Worm (Caenorhabditis elegans): ENCODE results near the gene K07D4.9.

The K07D4.9 gene

DNA sequence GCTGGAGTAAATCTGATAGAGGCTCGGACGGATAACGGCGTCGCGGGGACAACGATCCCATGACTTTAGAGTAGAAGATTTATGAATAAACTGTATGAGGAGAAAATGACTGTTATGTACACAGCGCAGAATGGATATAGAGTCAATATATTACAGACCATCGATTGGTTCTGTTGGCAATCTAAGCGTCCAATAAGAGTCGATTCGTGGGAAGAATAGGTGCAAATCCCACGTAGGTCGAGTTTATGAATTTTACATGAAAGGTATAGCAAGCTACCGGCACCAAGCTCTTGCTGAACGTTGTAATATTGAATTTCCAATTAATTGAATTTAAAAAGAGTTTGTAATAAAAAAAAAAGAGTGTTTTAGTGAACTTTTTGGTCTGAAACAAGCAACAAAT lies 35.6 kb downstream of the K07D4.9 start, which contains the start of gene fbxb-118:
TSS of gene fbxb-118 (minus strand) at position 101 of the 400 bp plus-strand sequence.
- TF ChIP-seq ztf-6 (GFP tag; IDR thresholded peaks at IDR 0.05) (no peak), B0261.1 (tag; optimal IDR thresholded peaks at IDR 0.05) (no peak), egl-44 (GFP tag; IDR thresholded peaks at IDR 0.05) (no peak), zim-3 (tag; optimal IDR thresholded peaks at IDR 0.05) (no peak), cebp-2 (GFP tag; IDR thresholded peaks at IDR 0.05) (no peak), Y53F4B.3 (GFP tag; IDR thresholded peaks at IDR 0.05) (no peak), hlh-26 (GFP tag; conservative IDR thresholded peaks at IDR 0.05) (no peak), ceh-100 (GFP tag; IDR thresholded peaks at IDR 0.05) (no peak), athp-1 (tag; optimal IDR thresholded peaks at IDR 0.05) (no peak), nhr-90 (tag; optimal IDR thresholded peaks at IDR 0.05) (no peak), snpc-3.4 (tag; optimal IDR thresholded peaks at IDR 0.05) (no peak), F57A8.1 (GFP tag; optimal IDR thresholded peaks at IDR 0.05) (no peak), ceh-79 (tag; optimal IDR thresholded peaks at IDR 0.05) (no peak), D2030.7 (GFP tag; IDR thresholded peaks at IDR 0.05) (no peak), nhr-80 (tag; optimal IDR thresholded peaks at IDR 0.05) (no peak), efl-1 (GFP tag; optimal IDR thresholded peaks at IDR 0.05) (no peak), repo-1 (tag; optimal IDR thresholded peaks at IDR 0.05) (no peak), lsl-1 (GFP tag; optimal IDR thresholded peaks at IDR 0.05) (no peak), mes-4 (tag; optimal IDR thresholded peaks at IDR 0.05) (no peak), F52B5.7 (tag; optimal IDR thresholded peaks at IDR 0.05) (no peak)

- no peak for TF ChIP-seq ceh-40 (GFP tag; IDR thresholded peaks at IDR 0.05)
- TF ChIP-seq egrh-3 (GFP tag; IDR thresholded peaks at IDR 0.05), result no peak
- TF ChIP-seq let-607 (tag; optimal IDR thresholded peaks at IDR 0.05), result no peak
- no peak for TF ChIP-seq bed-1 (GFP tag; IDR thresholded peaks at IDR 0.05)
- no peak for TF ChIP-seq D2030.7 (GFP tag; IDR thresholded peaks at IDR 0.05)
- no peak for TF ChIP-seq him-1 (tag; optimal IDR thresholded peaks at IDR 0.05)
- TF ChIP-seq F57C9.4 (tag; optimal IDR thresholded peaks at IDR 0.05), result no peak
- no peak for TF ChIP-seq ama-1 (optimal IDR thresholded peaks at IDR 0.05)
- no peak for TF ChIP-seq ama-1 (GFP tag; optimal IDR thresholded peaks at IDR 0.05)
- TF ChIP-seq egl-44 (GFP tag; IDR thresholded peaks at IDR 0.05), result no peak
Measured at ce11 chrII:4067258-4067657, 38.9 kb downstream of the K07D4.9 start, which contains the start of gene W06A11.1. Gene W06A11.1 (plus strand): TSS chrII:4067558.

DNA sequence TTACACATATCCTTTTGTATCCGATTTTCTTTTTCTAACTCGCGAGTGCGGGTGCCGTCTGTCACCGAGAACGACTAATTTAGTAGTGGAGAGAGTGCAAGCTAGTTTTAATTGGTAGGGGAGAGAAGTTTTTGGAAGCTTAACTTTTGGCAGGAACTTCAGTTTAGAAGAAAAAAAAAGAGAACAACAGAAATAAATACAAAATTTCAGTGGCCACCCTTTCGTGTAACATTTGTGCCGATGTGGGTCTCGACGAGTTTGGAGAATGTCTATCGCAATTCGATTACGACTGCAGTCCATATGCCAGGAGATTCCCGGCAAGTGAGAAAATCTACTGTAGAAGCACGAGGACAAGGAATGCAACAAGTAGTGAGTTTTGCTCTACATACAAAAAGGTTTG lies 39.8 kb downstream of the K07D4.9 start:
- no peak for TF ChIP-seq egl-18 (GFP tag; IDR thresholded peaks at IDR 0.05)
- TF ChIP-seq tlf-1 (GFP tag; optimal IDR thresholded peaks at IDR 0.05), result no peak
- TF ChIP-seq nfya-1 (tag; optimal IDR thresholded peaks at IDR 0.05; ENCODE audit: borderline replicate concordance, insufficient read depth), result no peak
- no peak for TF ChIP-seq let-607 (tag; optimal IDR thresholded peaks at IDR 0.05)
- no peak for TF ChIP-seq fkh-3 (tag; optimal IDR thresholded peaks at IDR 0.05)
- TF ChIP-seq lsy-27 (tag; optimal IDR thresholded peaks at IDR 0.05; ENCODE audit: borderline replicate concordance, insufficient read depth), result no peak
- no peak for TF ChIP-seq B0336.3 (GFP tag; IDR thresholded peaks at IDR 0.05)
- no peak for TF ChIP-seq cebp-1 (GFP tag; IDR thresholded peaks at IDR 0.05)
- no peak for TF ChIP-seq cebp-1 (tag; optimal IDR thresholded peaks at IDR 0.05)

DNA sequence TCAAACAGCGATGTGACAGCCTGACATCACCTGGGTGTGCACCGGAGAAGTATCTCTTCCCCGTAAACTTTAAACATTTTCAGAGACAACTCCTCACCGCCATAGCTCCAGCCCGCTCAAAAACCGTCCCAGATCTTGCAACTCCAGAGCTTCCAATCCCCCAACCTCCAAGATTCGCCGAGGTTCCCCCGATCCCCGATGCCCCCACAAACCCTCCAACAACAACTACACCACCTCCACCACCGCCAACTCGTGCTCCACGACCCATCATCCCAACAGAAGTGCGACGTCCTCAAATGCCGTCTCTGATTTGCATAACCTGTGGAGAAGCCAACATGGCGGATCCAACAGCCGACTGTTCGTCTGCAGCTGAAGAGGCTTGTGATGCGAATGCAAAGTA lies 42.7 kb downstream of the K07D4.9 start:
- TF ChIP-seq lin-40 (tag; optimal IDR thresholded peaks at IDR 0.05) (no peak), let-526 (GFP tag; IDR thresholded peaks at IDR 0.05) (no peak), dox-1 (GFP tag; IDR thresholded peaks at IDR 0.05) (no peak), mxl-1 (tag; optimal IDR thresholded peaks at IDR 0.05) (no peak), zfh-2 (GFP tag; conservative IDR thresholded peaks at IDR 0.05) (peak; percentile 66)

Measured in whole organism, young adult.